Worm (Caenorhabditis elegans) whole organism, L2 larva: ENCODE data around the gene egl-19.

Experiments
- C34F6.9 ChIP-seq: fragments of 150-350 bp; optimal IDR thresholded peaks from 2 replicates; lab custom pipeline; 2014; ENCODE audit warnings: missing biosample characterization, missing genetic modification characterization
- F13H6.1 ChIP-seq: sonication (generic microtip); optimal IDR thresholded peaks from 2 replicates; lab custom pipeline; 2016; ENCODE audit warnings: missing genetic modification characterization, missing compliant biosample characterization
- Y55F3AM.14 ChIP-seq: fragments of 200-800 bp; sonication (Bioruptor generic); optimal IDR thresholded peaks from 2 replicates; lab custom pipeline; 2018; ENCODE audit warnings: mild to moderate bottlenecking, missing genetic modification characterization, missing compliant biosample characterization
- ZK546.5 ChIP-seq: sonication (generic microtip); optimal IDR thresholded peaks from 2 replicates; lab custom pipeline; 2017; ENCODE audit warnings: missing biosample characterization, missing genetic modification characterization
- aly-2 ChIP-seq: fragments of 150-350 bp; optimal IDR thresholded peaks from 2 replicates; lab custom pipeline; 2014; ENCODE audit warnings: missing biosample characterization, missing genetic modification characterization
- dmd-4 ChIP-seq: sonication (generic microtip); optimal IDR thresholded peaks from 2 replicates; lab custom pipeline; 2017; ENCODE audit warnings: missing biosample characterization, missing genetic modification characterization
- elt-1 ChIP-seq: fragments of 150-350 bp; optimal IDR thresholded peaks from 2 replicates; lab custom pipeline; 2014; ENCODE audit warnings: missing biosample characterization, missing genetic modification characterization
- fos-1 ChIP-seq: fragments of 150-350 bp; optimal IDR thresholded peaks from 2 replicates; lab custom pipeline; 2014; ENCODE audit warnings: missing biosample characterization, missing genetic modification characterization
- gmeb-1 ChIP-seq: fragments of 150-350 bp; optimal IDR thresholded peaks from 2 replicates; lab custom pipeline; 2014; ENCODE audit warnings: missing biosample characterization, missing genetic modification characterization
- lin-11 ChIP-seq: fragments of 150-350 bp; sonication (generic microtip); optimal IDR thresholded peaks from 2 replicates; lab custom pipeline; 2014; ENCODE audit warnings: missing biosample characterization, missing genetic modification characterization, inconsistent platforms, mixed read lengths
- lin-13 ChIP-seq: fragments of 150-350 bp; optimal IDR thresholded peaks from 2 replicates; lab custom pipeline; 2014; ENCODE audit warnings: missing biosample characterization, missing genetic modification reagents, missing genetic modification characterization
- lin-39 ChIP-seq: fragments of 150-350 bp; optimal IDR thresholded peaks from 2 replicates; lab custom pipeline; 2014; ENCODE audit warnings: missing biosample characterization, missing genetic modification reagents, missing genetic modification characterization
- lsy-2 ChIP-seq, 2 experiments: fragments of 150-350 bp in 1 of 2; sonication (generic microtip) in 1 of 2; optimal IDR thresholded peaks; 2 replicates each; lab custom pipeline; 2014 to 2017; ENCODE audit warnings: missing biosample characterization in 2 of 2, missing genetic modification characterization in 2 of 2
- nhr-10 ChIP-seq: sonication (generic microtip); optimal IDR thresholded peaks from 2 replicates; lab custom pipeline; 2017; ENCODE audit warnings: missing biosample characterization, missing genetic modification characterization
- nhr-129 ChIP-seq: fragments of 150-350 bp; optimal IDR thresholded peaks from 2 replicates; lab custom pipeline; 2014; ENCODE audit warnings: missing biosample characterization, missing genetic modification characterization
- nhr-21 ChIP-seq: fragments of 150-350 bp; optimal IDR thresholded peaks from 2 replicates; lab custom pipeline; 2014; ENCODE audit warnings: missing biosample characterization, missing genetic modification characterization
- nhr-23 ChIP-seq: fragments of 150-350 bp; optimal IDR thresholded peaks from 2 replicates; lab custom pipeline; 2014; ENCODE audit warnings: missing biosample characterization, missing genetic modification reagents, missing genetic modification characterization
- nhr-25 ChIP-seq: fragments of 150-350 bp; sonication (generic microtip); optimal IDR thresholded peaks from 3 replicates; lab custom pipeline; 2014; ENCODE audit warnings: missing biosample characterization, missing genetic modification characterization
- nhr-6 ChIP-seq: fragments of 150-350 bp; optimal IDR thresholded peaks from 2 replicates; lab custom pipeline; 2014; ENCODE audit warnings: missing biosample characterization, missing genetic modification characterization
- peb-1 ChIP-seq: fragments of 150-350 bp; optimal IDR thresholded peaks from 2 replicates; lab custom pipeline; 2014; ENCODE audit warnings: missing biosample characterization, missing genetic modification characterization
- skn-1 ChIP-seq: sonication (generic microtip); optimal IDR thresholded peaks from 2 replicates; lab custom pipeline; 2017; ENCODE audit warnings: missing biosample characterization, missing genetic modification characterization
- sma-9 ChIP-seq, 2 experiments: fragments of 150-350 bp in 1 of 2; sonication (generic microtip) in 1 of 2; optimal IDR thresholded peaks; 2 replicates each; lab custom pipeline; 2014 to 2016; ENCODE audit warnings: missing genetic modification characterization in 2 of 2, mild to moderate bottlenecking in 1 of 2, missing biosample characterization in 1 of 2, missing compliant biosample characterization in 1 of 2, missing genetic modification reagents in 1 of 2, moderate library complexity in 1 of 2
- zag-1 ChIP-seq: fragments of 150-350 bp; optimal IDR thresholded peaks from 2 replicates; lab custom pipeline; 2014; ENCODE audit warnings: missing biosample characterization, missing genetic modification characterization
- ztf-1 ChIP-seq: fragments of 200-800 bp; sonication (Bioruptor generic); conservative IDR thresholded peaks from 2 replicates; pipeline ENCODE4 v1.3.6; 2022; ENCODE audit warnings: missing genetic modification characterization, missing compliant biosample characterization
- ztf-4 ChIP-seq: fragments of 150-350 bp; optimal IDR thresholded peaks from 2 replicates; lab custom pipeline; 2014; ENCODE audit warnings: missing biosample characterization, missing genetic modification characterization

The egl-19 gene

DNA sequence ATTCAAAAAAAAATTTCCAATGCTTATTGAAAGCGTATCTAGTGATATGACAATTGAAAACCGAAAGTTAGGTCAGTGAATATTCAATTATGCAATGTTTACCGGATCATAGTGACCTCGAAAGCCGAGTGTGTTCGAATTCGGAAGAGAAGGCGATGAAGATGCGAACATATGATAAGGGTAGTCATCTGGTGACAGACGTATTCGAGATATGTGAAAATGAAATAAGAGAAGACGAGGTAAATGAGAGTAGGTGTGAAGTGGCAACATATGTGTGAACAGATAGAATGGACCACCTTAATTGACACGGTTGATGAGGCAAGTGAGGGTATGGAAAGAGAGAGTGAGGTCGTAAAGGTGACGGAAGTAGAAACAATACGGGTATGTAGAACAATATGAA, 49.5 kb downstream of the egl-19 start:
- no peak for TF ChIP-seq ztf-4
- TF ChIP-seq ztf-1 (GFP tag; lab: Robert Waterston, UW) = no peak
- TF ChIP-seq peb-1 = no peak
- TF ChIP-seq gmeb-1 (tag; lab: Kevin White, UChicago) = no peak
- no peak for TF ChIP-seq fos-1 (tag; lab: Kevin White, UChicago)
- TF ChIP-seq nhr-6 (tag; lab: Kevin White, UChicago) = no peak

DNA sequence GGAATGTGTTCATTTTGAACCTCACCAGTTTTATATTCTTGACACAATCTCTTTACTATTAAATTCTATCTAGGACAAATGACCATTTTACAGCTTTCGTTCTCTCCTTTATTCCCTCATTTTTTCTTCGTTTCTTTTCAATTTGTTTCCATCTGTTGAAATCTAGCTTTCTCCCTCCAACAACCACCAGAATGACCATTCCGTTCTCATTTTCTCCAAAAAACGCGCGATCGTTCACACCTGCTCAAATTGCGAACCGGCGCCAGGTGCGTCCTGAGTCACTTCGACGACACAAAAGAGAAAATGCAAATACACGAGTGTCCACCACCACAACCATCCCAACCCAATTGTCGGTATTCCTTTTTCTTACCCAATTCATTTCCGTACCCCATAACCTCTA, 50.8 kb downstream of the egl-19 start, which contains the start of gene F13B6.1:
Gene F13B6.1 (plus strand): TSS at position 301 of the 400 bp plus-strand sequence.
- no peak for TF ChIP-seq aly-2 (tag; lab: Kevin White, UChicago)
- TF ChIP-seq nhr-23 = no peak
- TF ChIP-seq C34F6.9 = no peak
- no peak for TF ChIP-seq sma-9 (GFP tag; optimal IDR thresholded peaks at IDR 0.05; lab: Kevin White, UChicago)
- TF ChIP-seq sma-9 (tag; optimal IDR thresholded peaks at IDR 0.05; lab: Kevin White, UChicago) = no peak
- no peak for TF ChIP-seq lin-39 (tag; lab: Kevin White, UChicago)
- no peak for TF ChIP-seq nhr-10 (tag; lab: Kevin White, UChicago)
- TF ChIP-seq Y55F3AM.14 (GFP tag; lab: Kevin White, UChicago) = no peak
- TF ChIP-seq lin-11 = no peak
- TF ChIP-seq ztf-1 (GFP tag; lab: Robert Waterston, UW) = no peak
- TF ChIP-seq peb-1 = no peak
- TF ChIP-seq nhr-21 = no peak
- no peak for TF ChIP-seq F13H6.1
- TF ChIP-seq lin-13 (GFP tag; lab: Kevin White, UChicago) = no peak
- TF ChIP-seq skn-1 (tag; lab: Kevin White, UChicago) = no peak
- no peak for TF ChIP-seq nhr-129 (tag; lab: Kevin White, UChicago)
- no peak for TF ChIP-seq ZK546.5 (tag; lab: Kevin White, UChicago)
- no peak for TF ChIP-seq nhr-6 (tag; lab: Kevin White, UChicago)
- TF ChIP-seq dmd-4 = no peak
- TF ChIP-seq gmeb-1 (tag; lab: Kevin White, UChicago) = no peak
- TF ChIP-seq, all 48 proteins: peak for 0

DNA sequence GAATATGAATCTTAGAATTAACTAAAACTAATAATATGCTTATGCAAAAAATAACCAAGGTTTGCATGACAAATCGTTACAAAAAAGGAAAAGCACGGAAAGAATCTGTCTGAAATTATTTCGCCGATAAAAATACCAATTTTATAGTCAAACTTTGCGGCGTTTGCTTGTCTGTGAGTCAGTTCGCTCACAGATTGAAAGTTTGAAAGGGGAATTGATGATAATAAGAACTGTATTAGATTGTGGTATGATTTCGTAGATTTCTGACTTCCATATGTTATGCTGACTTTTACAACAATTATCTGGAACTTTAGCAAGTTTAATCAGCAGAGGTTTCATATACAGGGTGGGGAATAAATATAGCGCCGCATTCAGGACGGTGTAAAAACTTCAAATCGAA, 54.8 kb downstream of the egl-19 start, which contains the start of gene F13B6.2:
Gene F13B6.2 (minus strand): TSS at position 101 of the 400 bp plus-strand sequence.
- no peak for TF ChIP-seq lsy-2 (tag; optimal IDR thresholded peaks at IDR 0.05; lab: Kevin White, UChicago)
- TF ChIP-seq fos-1 (tag; lab: Kevin White, UChicago) = peak; percentile 34
- no peak for TF ChIP-seq elt-1 (tag; lab: Kevin White, UChicago)

DNA sequence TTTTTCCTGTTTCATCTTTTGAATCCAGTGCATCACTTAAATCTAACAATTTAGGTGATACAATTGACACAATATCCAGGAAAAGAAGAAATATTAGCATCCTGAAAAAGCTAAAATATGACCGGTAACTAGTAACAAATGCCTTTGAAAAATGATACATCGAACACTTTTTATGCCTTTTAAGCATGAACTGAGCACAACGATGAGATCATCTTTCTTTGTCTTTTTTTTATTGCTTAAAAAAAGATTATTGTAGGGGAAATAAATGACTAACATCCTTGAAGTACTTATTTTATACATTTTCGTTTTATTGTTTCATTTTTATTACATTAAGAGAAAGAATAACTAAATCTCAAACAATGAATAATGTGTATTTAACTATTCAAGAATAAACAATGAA, 60.5 kb downstream of the egl-19 start, which contains the start of gene F13B6.3:
Gene F13B6.3 (minus strand): TSS at position 101 of the 400 bp plus-strand sequence.
- TF ChIP-seq aly-2 (tag; lab: Kevin White, UChicago) = no peak
- TF ChIP-seq nhr-25 (tag; lab: Kevin White, UChicago) = no peak
- TF ChIP-seq skn-1 (tag; lab: Kevin White, UChicago) = no peak
- no peak for TF ChIP-seq zag-1 (tag; lab: Kevin White, UChicago)

DNA sequence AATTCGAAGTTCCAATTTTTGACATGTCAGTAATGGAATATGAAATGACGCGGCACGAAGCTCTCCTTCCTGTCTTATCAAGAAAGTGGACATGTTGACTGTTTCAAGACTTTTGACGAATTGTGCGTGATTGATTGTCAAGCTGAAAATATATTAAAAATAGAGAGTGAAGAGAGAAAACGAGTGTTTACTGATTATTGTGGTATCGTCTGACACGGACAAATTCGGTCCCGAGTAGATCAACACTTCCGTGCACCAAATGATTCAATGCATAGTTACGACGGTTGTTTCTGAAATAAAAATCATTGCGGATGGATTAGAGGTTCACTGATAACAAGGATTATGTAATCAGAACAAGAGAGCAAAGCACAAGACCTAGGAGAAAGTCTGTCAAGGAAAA, 61.8 kb downstream of the egl-19 start:
- TF ChIP-seq fos-1 (tag; lab: Kevin White, UChicago) (peak; percentile 12), nhr-25 (tag; lab: Kevin White, UChicago) (no peak)
- TF ChIP-seq, all 48 proteins: peak for 1
